Fruit fly (Drosophila melanogaster) whole organism, embryonic: Measurements from ENCODE around the gene CG18581.

Experiments used
- Asciz ChIP-seq: fragments of 200-800 bp; sonication (Bioruptor generic); optimal IDR thresholded peaks from 2 replicates; lab custom pipeline; 2017; ENCODE audit warnings: missing biosample characterization, mild to moderate bottlenecking, missing genetic modification characterization, missing genetic modification reagents
- Blimp-1 ChIP-seq: fragments of 200-800 bp; sonication (Bioruptor generic); optimal IDR thresholded peaks from 3 replicates; lab custom pipeline; 2018; ENCODE audit warnings: missing biosample characterization, missing genetic modification characterization, mild to moderate bottlenecking, moderate library complexity, missing genetic modification reagents
- CG10543 ChIP-seq: fragments of 200-800 bp; sonication (Bioruptor generic); optimal IDR thresholded peaks from 3 replicates; lab custom pipeline; 2017; ENCODE audit warnings: missing biosample characterization, mild to moderate bottlenecking, missing genetic modification characterization, moderate library complexity
- CG11560 ChIP-seq: fragments of 200-800 bp; sonication (Bioruptor generic); IDR thresholded peaks from 3 replicates; pipeline ENCODE4 v1.3.6; 2022; ENCODE audit warnings: missing biosample characterization, missing genetic modification characterization
- CG12236 ChIP-seq: fragments of 200-800 bp; sonication (Bioruptor generic); optimal IDR thresholded peaks from 2 replicates; lab custom pipeline; 2016; ENCODE audit warnings: missing biosample characterization, missing genetic modification characterization
- CG12659 ChIP-seq: fragments of 200-800 bp; sonication (Bioruptor generic); optimal IDR thresholded peaks from 3 replicates; lab custom pipeline; 2017; ENCODE audit warnings: mild to moderate bottlenecking, missing biosample characterization, missing genetic modification reagents, missing genetic modification characterization
- CG14014 ChIP-seq: fragments of 200-800 bp; sonication (Bioruptor generic); IDR thresholded peaks from 2 replicates; pipeline ENCODE4 v1.3.6; 2022; ENCODE audit warnings: missing biosample characterization, missing genetic modification characterization
- CG14965 ChIP-seq: fragments of 200-800 bp; sonication (Bioruptor generic); optimal IDR thresholded peaks from 2 replicates; lab custom pipeline; 2016; ENCODE audit warnings: missing biosample characterization, missing genetic modification characterization, borderline replicate concordance
- CG15479 ChIP-seq: fragments of 200-800 bp; sonication (Bioruptor generic); optimal IDR thresholded peaks from 3 replicates; lab custom pipeline; 2019; ENCODE audit warnings: missing biosample characterization, mild to moderate bottlenecking, missing genetic modification characterization, moderate library complexity
- CG15601 ChIP-seq: fragments of 200-800 bp; sonication (Bioruptor generic); optimal IDR thresholded peaks from 3 replicates; lab custom pipeline; 2019; ENCODE audit warnings: missing biosample characterization, mild to moderate bottlenecking, missing genetic modification characterization, moderate library complexity
- CG17186 ChIP-seq: fragments of 200-800 bp; sonication (Bioruptor generic); optimal IDR thresholded peaks from 3 replicates; lab custom pipeline; 2017; ENCODE audit warnings: missing biosample characterization, missing genetic modification reagents, missing genetic modification characterization
- CG2712 ChIP-seq: fragments of 200-800 bp; optimal IDR thresholded peaks from 3 replicates; lab custom pipeline; 2019; ENCODE audit warnings: missing biosample characterization, mild to moderate bottlenecking, missing genetic modification characterization, moderate library complexity
- CG30403 ChIP-seq: fragments of 200-800 bp; sonication (Bioruptor generic); optimal IDR thresholded peaks from 3 replicates; lab custom pipeline; 2016; ENCODE audit warnings: missing biosample characterization, missing genetic modification characterization
- CG31224 ChIP-seq: fragments of 200-800 bp; sonication (Bioruptor generic); IDR thresholded peaks from 2 replicates; pipeline ENCODE4 v1.3.6; 2022; ENCODE audit warnings: missing biosample characterization, missing genetic modification characterization
- CG31441 ChIP-seq: fragments of 200-800 bp; sonication (Bioruptor generic); IDR thresholded peaks from 2 replicates; pipeline ENCODE4 v1.3.6; 2022; ENCODE audit warnings: missing biosample characterization, missing genetic modification characterization
- CG34376 ChIP-seq: fragments of 200-800 bp; sonication (Bioruptor generic); optimal IDR thresholded peaks from 2 replicates; lab custom pipeline; 2018; ENCODE audit warnings: missing biosample characterization, mild to moderate bottlenecking, missing genetic modification characterization
- CG4328 ChIP-seq: fragments of 200-800 bp; sonication (Bioruptor generic); optimal IDR thresholded peaks from 3 replicates; lab custom pipeline; 2017; ENCODE audit warnings: missing biosample characterization, missing genetic modification reagents, missing genetic modification characterization
- CG9727 ChIP-seq: fragments of 200-800 bp; sonication (Bioruptor generic); optimal IDR thresholded peaks from 3 replicates; lab custom pipeline; 2017; ENCODE audit warnings: missing biosample characterization, mild to moderate bottlenecking, missing genetic modification characterization
- D19B ChIP-seq: fragments of 200-800 bp; sonication (Bioruptor generic); optimal IDR thresholded peaks from 2 replicates; lab custom pipeline; 2017; ENCODE audit warnings: missing biosample characterization, mild to moderate bottlenecking, missing genetic modification characterization
- Myb ChIP-seq: fragments of 200-800 bp; sonication (Bioruptor generic); optimal IDR thresholded peaks from 2 replicates; lab custom pipeline; 2016; ENCODE audit warnings: missing biosample characterization, missing genetic modification characterization
- Optix ChIP-seq: fragments of 200-800 bp; sonication (Bioruptor generic); IDR thresholded peaks from 3 replicates; pipeline ENCODE4 v1.3.6; 2022; ENCODE audit warnings: missing biosample characterization, missing genetic modification characterization
- Side ChIP-seq: fragments of 200-800 bp; sonication (Bioruptor generic); optimal IDR thresholded peaks from 2 replicates; lab custom pipeline; 2016; ENCODE audit warnings: missing biosample characterization, missing genetic modification characterization
- Sox100B ChIP-seq: fragments of 200-800 bp; sonication (Bioruptor generic); optimal IDR thresholded peaks from 3 replicates; lab custom pipeline; 2018; ENCODE audit warnings: missing biosample characterization, mild to moderate bottlenecking, missing genetic modification characterization
- Taf1 ChIP-seq: fragments of 200-800 bp; sonication (Bioruptor generic); IDR thresholded peaks from 2 replicates; pipeline ENCODE4 v1.3.6; 2022; ENCODE audit warnings: missing biosample characterization, missing genetic modification characterization
- Xbp1 ChIP-seq: fragments of 200-800 bp; sonication (Bioruptor generic); optimal IDR thresholded peaks from 3 replicates; lab custom pipeline; 2016; ENCODE audit warnings: missing biosample characterization, mild to moderate bottlenecking, missing genetic modification characterization
- aop ChIP-seq: fragments of 200-800 bp; sonication (Bioruptor generic); IDR thresholded peaks from 2 replicates; pipeline ENCODE4 v1.3.6; 2022; ENCODE audit warnings: missing biosample characterization, missing genetic modification characterization
- bcd ChIP-seq: fragments of 200-800 bp; sonication (Bioruptor generic); optimal IDR thresholded peaks from 2 replicates; lab custom pipeline; 2017; ENCODE audit warnings: missing biosample characterization, mild to moderate bottlenecking, missing genetic modification characterization
- caup ChIP-seq: fragments of 200-800 bp; sonication (Bioruptor generic); optimal IDR thresholded peaks from 3 replicates; lab custom pipeline; 2017; ENCODE audit warnings: missing biosample characterization, mild to moderate bottlenecking, missing genetic modification characterization, moderate library complexity; ENCODE audit not compliant: severe bottlenecking
- croc ChIP-seq: fragments of 200-800 bp; sonication (Bioruptor generic); conservative IDR thresholded peaks from 3 replicates; pipeline ENCODE4 v1.3.6; 2022; ENCODE audit warnings: missing biosample characterization, missing genetic modification characterization
- danr ChIP-seq: fragments of 200-800 bp; sonication (Bioruptor generic); IDR thresholded peaks from 2 replicates; pipeline ENCODE4 v1.3.6; 2022; ENCODE audit warnings: missing biosample characterization, missing genetic modification characterization
- dm ChIP-seq: fragments of 200-800 bp; sonication (Bioruptor generic); optimal IDR thresholded peaks from 3 replicates; lab custom pipeline; 2016; ENCODE audit warnings: missing biosample characterization, missing genetic modification characterization
- dmrt11E ChIP-seq: fragments of 200-800 bp; sonication (Bioruptor generic); optimal IDR thresholded peaks from 3 replicates; lab custom pipeline; 2018; ENCODE audit warnings: missing biosample characterization, mild to moderate bottlenecking, missing genetic modification characterization, moderate library complexity
- eve ChIP-seq, 2 experiments: fragments of >200 bp; optimal IDR thresholded peaks; 2 replicates each; lab custom pipeline; 2017; ENCODE audit warnings: missing biosample characterization in 2 of 2, missing genetic modification characterization in 2 of 2
- fd64A ChIP-seq: fragments of 200-800 bp; sonication (Bioruptor generic); optimal IDR thresholded peaks from 3 replicates; lab custom pipeline; 2018; ENCODE audit warnings: missing biosample characterization, mild to moderate bottlenecking, missing genetic modification characterization
- ftz-f1 ChIP-seq: fragments of 200-800 bp; sonication (Bioruptor generic); optimal IDR thresholded peaks from 2 replicates; lab custom pipeline; 2016; ENCODE audit warnings: missing biosample characterization, missing genetic modification characterization
- gce ChIP-seq: fragments of 200-800 bp; sonication (Bioruptor generic); IDR thresholded peaks from 3 replicates; pipeline ENCODE4 v1.3.6; 2022; ENCODE audit warnings: missing biosample characterization, missing genetic modification characterization
- gcm2 ChIP-seq: fragments of 200-800 bp; sonication (Bioruptor generic); optimal IDR thresholded peaks from 2 replicates; lab custom pipeline; 2016; ENCODE audit warnings: missing biosample characterization, missing genetic modification characterization
- gfzf ChIP-seq: fragments of 200-800 bp; sonication (Bioruptor generic); optimal IDR thresholded peaks from 2 replicates; lab custom pipeline; 2016; ENCODE audit warnings: missing biosample characterization, mild to moderate bottlenecking, missing genetic modification characterization, moderate library complexity
- lab ChIP-seq: fragments of 200-800 bp; sonication (Bioruptor generic); optimal IDR thresholded peaks from 3 replicates; lab custom pipeline; 2017; ENCODE audit warnings: missing biosample characterization, missing genetic modification characterization, mild to moderate bottlenecking, moderate library complexity, missing genetic modification reagents
- lola ChIP-seq, 3 experiments: fragments of >200 bp in 2 of 3; fragments of 200-800 bp in 1 of 3; sonication (Bioruptor generic) in 1 of 3; optimal IDR thresholded peaks; 2 replicates each; lab custom pipeline; 2017 to 2019; ENCODE audit warnings: missing biosample characterization in 3 of 3, missing genetic modification characterization in 3 of 3, mild to moderate bottlenecking in 1 of 3, moderate library complexity in 1 of 3
- lov ChIP-seq, 2 experiments: fragments of 200-800 bp in 1 of 2; fragments of >200 bp in 1 of 2; sonication (Bioruptor generic) in 1 of 2; IDR thresholded peaks in 1 of 2; optimal IDR thresholded peaks in 1 of 2; 2 replicates in 1 of 2; 3 replicates in 1 of 2; pipeline versions ENCODE4 v1.3.6 to Lab custom; 2017 to 2022; ENCODE audit warnings: missing biosample characterization in 1 of 2, missing genetic modification characterization in 1 of 2
- pita ChIP-seq: fragments of 200-800 bp; sonication (Bioruptor generic); optimal IDR thresholded peaks from 2 replicates; lab custom pipeline; 2017; ENCODE audit warnings: missing biosample characterization, mild to moderate bottlenecking, missing genetic modification characterization
- psq ChIP-seq: fragments of 200-800 bp; sonication (Bioruptor generic); optimal IDR thresholded peaks from 2 replicates; lab custom pipeline; 2017; ENCODE audit warnings: missing biosample characterization, missing genetic modification characterization
- sens ChIP-seq: fragments of 200-800 bp; sonication (Bioruptor generic); peaks from one replicate; lab custom pipeline; 2016; ENCODE audit warnings: missing biosample characterization, missing genetic modification characterization
- sim ChIP-seq: fragments of 200-800 bp; sonication (Bioruptor generic); IDR thresholded peaks from 2 replicates; pipeline ENCODE4 v1.3.6; 2022; ENCODE audit warnings: missing biosample characterization, missing genetic modification characterization
- slp2 ChIP-seq: fragments of 200-800 bp; sonication (Bioruptor generic); optimal IDR thresholded peaks from 2 replicates; lab custom pipeline; 2016; ENCODE audit warnings: missing biosample characterization, missing genetic modification characterization
- ssp ChIP-seq: fragments of 200-800 bp; sonication (Bioruptor generic); IDR thresholded peaks from 2 replicates; pipeline ENCODE4 v1.3.6; 2022; ENCODE audit warnings: missing biosample characterization, missing genetic modification characterization
- tx ChIP-seq: fragments of 200-800 bp; sonication (Bioruptor generic); optimal IDR thresholded peaks from 2 replicates; lab custom pipeline; 2016; ENCODE audit warnings: missing biosample characterization, missing genetic modification characterization
- usp ChIP-seq: fragments of >200 bp; optimal IDR thresholded peaks from 2 replicates; lab custom pipeline; 2017; ENCODE audit warnings: missing biosample characterization, missing genetic modification characterization
- wor ChIP-seq: fragments of 200-800 bp; sonication (Bioruptor generic); IDR thresholded peaks from 2 replicates; pipeline ENCODE4 v1.3.6; 2022; ENCODE audit warnings: missing biosample characterization, missing genetic modification characterization

The CG18581 gene

DNA sequence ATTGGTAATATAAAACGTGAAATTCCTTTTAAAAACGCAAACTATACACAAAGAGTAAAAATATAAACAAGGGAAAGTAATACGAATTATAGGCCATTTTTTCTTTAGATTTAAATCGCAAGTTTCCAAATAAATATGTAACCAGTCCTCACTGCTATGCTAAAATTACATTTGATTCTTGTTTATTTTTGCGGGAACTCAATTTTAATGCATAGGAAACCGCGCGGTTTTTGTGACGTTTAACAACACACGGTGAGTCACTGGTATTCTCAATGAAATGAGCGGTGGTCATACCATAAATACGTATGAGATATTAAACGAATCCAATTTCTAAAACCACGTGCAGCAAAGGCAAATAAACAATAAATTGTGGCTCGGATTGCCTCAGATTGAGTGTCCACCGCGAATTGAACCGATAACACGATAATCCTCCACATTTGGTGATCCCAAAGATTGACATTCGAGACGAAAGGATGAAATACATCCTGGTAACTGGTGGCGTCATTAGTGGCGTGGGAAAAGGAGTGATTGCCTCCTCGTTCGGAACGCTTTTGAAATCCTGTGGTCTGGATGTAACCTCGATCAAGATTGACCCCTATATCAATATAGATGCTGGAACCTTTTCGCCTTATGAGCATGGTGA lies 48.0 kb upstream of the CG18581 start, which contains the start of gene Ctps (continued):
- TF ChIP-seq gcm2 (GFP tag; lab: Kevin White, UChicago), result no peak
- no peak for TF ChIP-seq CG4328 (GFP tag; lab: Kevin White, UChicago)
- no peak for TF ChIP-seq CG30403
- no peak for TF ChIP-seq lov (optimal IDR thresholded peaks at IDR 0.05; lab: Kevin White, UChicago)
- no peak for TF ChIP-seq lov (GFP tag; IDR thresholded peaks at IDR 0.05; lab: Robert Waterston, UW)
- TF ChIP-seq lola (GFP tag; optimal IDR thresholded peaks at IDR 0.05; lab: Kevin White, UChicago), result no peak
- TF ChIP-seq eve (GFP tag; optimal IDR thresholded peaks at IDR 0.05; lab: Kevin White, UChicago), result no peak
- no peak for TF ChIP-seq Optix
- TF ChIP-seq psq (GFP tag; lab: Kevin White, UChicago), result no peak
- TF ChIP-seq Myb (GFP tag; lab: Kevin White, UChicago), result peak; percentile 43
- TF ChIP-seq fd64A (GFP tag; lab: Kevin White, UChicago), result no peak
- TF ChIP-seq dmrt11E (tag; lab: Kevin White, UChicago), result no peak
- TF ChIP-seq CG11560 (tag; lab: Robert Waterston, UW), result no peak
- no peak for TF ChIP-seq CG12236
- TF ChIP-seq wor (GFP tag; lab: Robert Waterston, UW), result no peak
- no peak for TF ChIP-seq Xbp1 (GFP tag; lab: Kevin White, UChicago)
- TF ChIP-seq Sox100B, result peak; percentile 10
- TF ChIP-seq CG2712, result no peak
- TF ChIP-seq tx, result no peak
- TF ChIP-seq gce (GFP tag; lab: Robert Waterston, UW), result no peak
- TF ChIP-seq CG10543 (GFP tag; lab: Kevin White, UChicago), result no peak
- no peak for TF ChIP-seq croc
- no peak for TF ChIP-seq CG31441
- peak; percentile 24 for TF ChIP-seq lab
- no peak for TF ChIP-seq Taf1 (GFP tag; lab: Robert Waterston, UW)
- TF ChIP-seq CG9727 (GFP tag; lab: Kevin White, UChicago), result no peak
- no peak; the same call in 1 of the 2 replicates for TF ChIP-seq CG14014
- TF ChIP-seq CG12659 (GFP tag; lab: Kevin White, UChicago), result peak; percentile 24
- peak; percentile 67 for TF ChIP-seq sens (GFP tag; lab: Kevin White, UChicago)
- TF ChIP-seq CG14965 (GFP tag; lab: Kevin White, UChicago), result no peak
- TF ChIP-seq D19B (GFP tag; lab: Kevin White, UChicago), result no peak
- TF ChIP-seq gfzf (GFP tag; lab: Kevin White, UChicago), result peak; percentile 82
- no peak for TF ChIP-seq Asciz
- TF ChIP-seq bcd (GFP tag; lab: Kevin White, UChicago), result no peak
- TF ChIP-seq ssp (GFP tag; lab: Robert Waterston, UW), result no peak
- TF ChIP-seq ftz-f1 (GFP tag; lab: Kevin White, UChicago), result no peak
- no peak for TF ChIP-seq sim (GFP tag; lab: Robert Waterston, UW)
- no peak for TF ChIP-seq CG15479 (GFP tag; lab: Kevin White, UChicago)
- TF ChIP-seq CG34376, result peak; percentile 35
- no peak for TF ChIP-seq danr (GFP tag; lab: Robert Waterston, UW)
- TF ChIP-seq CG31224 (GFP tag; lab: Robert Waterston, UW), result no peak
- TF ChIP-seq caup, result peak; percentile 5
- no peak for TF ChIP-seq CG15601 (tag; lab: Kevin White, UChicago)
- TF ChIP-seq pita (GFP tag; lab: Kevin White, UChicago), result no peak
- no peak for TF ChIP-seq Blimp-1 (GFP tag; lab: Kevin White, UChicago)
- no peak for TF ChIP-seq Side (GFP tag; lab: Kevin White, UChicago)
- TF ChIP-seq aop, result no peak
- peak; percentile 30 for TF ChIP-seq CG17186
- TF ChIP-seq usp (GFP tag; lab: Kevin White, UChicago), result no peak
- TF ChIP-seq slp2 (GFP tag; lab: Kevin White, UChicago), result no peak
- peak; percentile 76 for TF ChIP-seq dm (GFP tag; lab: Kevin White, UChicago)
